Worm (Caenorhabditis elegans) whole organism, midembryonic: ENCODE measurements around the gene K01G5.8.

ENCODE experiments used
- med-1 ChIP-seq: sonication (generic microtip); optimal IDR thresholded peaks from 2 replicates; lab custom pipeline; 2017; ENCODE audit warnings: missing genetic modification characterization, mild to moderate bottlenecking, missing compliant biosample characterization, antibody characterized with exemption, missing genetic modification reagents; ENCODE audit not compliant: insufficient read depth
- ref-1 ChIP-seq: fragments of 200-800 bp; sonication (Bioruptor generic); conservative IDR thresholded peaks from 2 replicates; pipeline ENCODE4 v1.3.6; 2022; ENCODE audit warnings: missing genetic modification reagents, missing genetic modification characterization, missing compliant biosample characterization
- tab-1 ChIP-seq: fragments of 200-800 bp; sonication (Bioruptor generic); IDR thresholded peaks from 2 replicates; pipeline ENCODE4 v1.3.6; 2022; ENCODE audit warnings: missing genetic modification characterization, missing compliant biosample characterization
- ztf-23 ChIP-seq: fragments of 200-800 bp; sonication (Bioruptor generic); IDR thresholded peaks from 2 replicates; pipeline ENCODE4 v1.3.6; 2022; ENCODE audit warnings: missing genetic modification reagents, missing genetic modification characterization, missing compliant biosample characterization

DNA sequence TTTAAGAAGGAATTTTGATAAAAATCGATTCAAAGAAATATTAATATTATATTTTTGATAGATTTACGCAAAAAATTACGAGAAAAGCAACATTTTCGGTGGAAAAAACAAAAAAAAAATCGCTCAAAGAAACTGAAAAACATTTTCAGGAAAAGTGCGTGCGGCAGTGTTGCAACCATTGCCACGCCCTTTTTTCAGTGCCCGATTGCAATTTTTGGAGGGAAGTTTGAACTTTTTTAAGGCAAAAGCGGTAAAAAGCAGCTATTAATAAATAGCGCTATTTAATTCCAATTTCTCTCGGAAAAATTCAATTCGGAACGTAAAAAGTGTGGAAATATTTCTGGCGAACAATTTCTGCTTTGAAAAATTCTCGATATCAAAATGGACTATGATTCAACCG is 19.5 kb downstream of the K01G5.8 start:
- TF ChIP-seq med-1 (GFP tag; lab: Kevin White, UChicago) (no peak), ref-1 (GFP tag; lab: Robert Waterston, UW) (no peak), tab-1 (GFP tag; lab: Robert Waterston, UW) (no peak), ztf-23 (no peak)
